Worm (Caenorhabditis elegans): ENCODE data around the gene tag-131.

The tag-131 gene

DNA sequence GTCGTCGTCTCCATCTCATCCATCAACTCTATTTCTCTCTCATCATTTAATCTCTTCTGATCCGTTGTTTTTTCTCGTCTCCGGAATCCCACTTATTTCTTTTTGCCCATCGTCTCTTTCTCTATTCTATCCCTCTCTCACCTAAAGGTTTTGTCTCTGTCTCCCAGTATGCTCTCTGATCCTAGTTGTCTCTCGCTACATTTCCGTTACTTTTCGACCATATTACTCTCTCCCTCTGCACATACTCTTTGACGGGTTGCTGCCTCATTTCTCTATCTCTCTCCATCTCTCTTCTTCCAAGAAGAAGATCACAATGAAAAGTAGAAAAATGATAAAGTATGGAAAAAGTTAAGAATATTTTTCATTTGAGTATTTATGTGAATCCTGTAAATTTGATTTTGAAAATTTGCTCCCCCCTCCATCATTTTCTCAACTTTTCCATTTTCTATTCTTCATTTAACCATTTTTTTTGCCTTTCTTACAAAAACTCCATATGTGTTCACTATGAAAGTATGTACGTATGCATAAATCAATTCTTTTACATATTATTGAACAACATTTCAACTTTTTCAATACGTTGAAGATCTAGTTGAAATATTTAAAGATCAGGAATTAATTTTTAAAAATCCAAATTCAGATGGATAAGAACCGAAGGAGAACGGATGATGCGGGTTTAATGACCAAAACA is at the start of gene tag-131:
TSS of gene tag-131 (plus strand) at position 638 of the 688 bp plus-strand sequence.
- no peak for TF ChIP-seq mab-5 (tag; optimal IDR thresholded peaks at IDR 0.05)
- TF ChIP-seq nhr-25 (tag; optimal IDR thresholded peaks at IDR 0.05) = no peak
- no peak for TF ChIP-seq lin-13 (GFP tag; optimal IDR thresholded peaks at IDR 0.05)
- TF ChIP-seq crh-2 (tag; optimal IDR thresholded peaks at IDR 0.05) = peak; percentile 30
- TF ChIP-seq nhr-237 (tag; optimal IDR thresholded peaks at IDR 0.05) = no peak
- TF ChIP-seq sem-4 (tag; optimal IDR thresholded peaks at IDR 0.05) = no peak
- TF ChIP-seq nhr-21 (tag; optimal IDR thresholded peaks at IDR 0.05) = peak; percentile 56
- TF ChIP-seq Y55F3AM.14 (GFP tag; optimal IDR thresholded peaks at IDR 0.05) = no peak
- no peak for TF ChIP-seq ztf-11 (tag; optimal IDR thresholded peaks at IDR 0.05)
- peak; percentile 46 for TF ChIP-seq nhr-129 (tag; optimal IDR thresholded peaks at IDR 0.05)
- peak; percentile 64 for TF ChIP-seq F13H6.1 (tag; optimal IDR thresholded peaks at IDR 0.05)
- TF ChIP-seq nhr-6 (tag; optimal IDR thresholded peaks at IDR 0.05) = peak; percentile 34
- no peak for TF ChIP-seq snpc-4 (tag; optimal IDR thresholded peaks at IDR 0.05)
- TF ChIP-seq sma-9 (GFP tag; optimal IDR thresholded peaks at IDR 0.05) = peak; percentile 20
- TF ChIP-seq sma-9 (tag; optimal IDR thresholded peaks at IDR 0.05) = no peak
- peak; percentile 11 for TF ChIP-seq fos-1 (tag; optimal IDR thresholded peaks at IDR 0.05)
- no peak for TF ChIP-seq nhr-12 (tag; optimal IDR thresholded peaks at IDR 0.05)
- peak in 1 of 2 experiments; percentile 56 for TF ChIP-seq lsy-2 (tag; optimal IDR thresholded peaks at IDR 0.05)
- no peak for TF ChIP-seq unc-55 (GFP tag; optimal IDR thresholded peaks at IDR 0.05)
- peak; percentile 67 for TF ChIP-seq C34F6.9 (tag; optimal IDR thresholded peaks at IDR 0.05)

DNA sequence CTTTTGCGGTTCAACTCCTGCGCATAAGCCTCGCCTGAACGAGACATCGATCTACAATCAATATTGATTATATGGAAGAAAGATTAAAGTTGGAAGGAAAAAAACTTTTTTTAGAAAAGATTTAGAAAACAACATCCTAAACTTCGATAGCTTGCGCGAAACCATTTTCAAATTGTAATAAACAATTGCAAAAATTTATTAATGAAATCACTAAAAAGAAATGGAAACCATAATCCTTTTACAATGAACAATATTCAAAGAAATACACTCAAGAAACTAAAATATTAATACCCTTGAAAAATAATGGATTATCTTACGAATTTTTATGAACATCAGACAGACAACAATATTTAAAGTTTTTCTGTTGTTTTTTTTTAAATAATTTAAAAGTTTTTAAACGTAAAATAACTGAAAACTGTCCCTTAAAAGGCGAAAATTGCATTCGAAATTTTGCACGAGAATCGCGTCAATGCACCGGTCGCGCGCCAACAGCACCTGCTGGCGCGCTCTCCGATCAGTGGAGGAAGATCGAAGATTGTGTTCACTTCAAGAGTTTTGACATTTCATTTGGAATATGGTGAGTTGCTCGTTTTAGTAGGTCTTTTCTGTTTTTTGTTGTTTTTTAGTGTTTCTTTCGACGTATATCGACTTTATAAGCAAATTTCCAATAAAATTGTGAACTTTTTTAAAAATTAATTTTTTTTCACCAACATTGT is 48.1 kb upstream of the tag-131 start, which contains the start of the genes sftb-1 and R10E4.1:
TSS of gene sftb-1 (minus strand) at position 51 of the 716 bp plus-strand sequence.
TSS of gene R10E4.1 (plus strand) at position 524 of the 716 bp plus-strand sequence.
- no peak for TF ChIP-seq ceh-82 (tag; optimal IDR thresholded peaks at IDR 0.05)
- no peak for TF ChIP-seq ceh-16 (tag; optimal IDR thresholded peaks at IDR 0.05)
- TF ChIP-seq C34F6.9 (tag; optimal IDR thresholded peaks at IDR 0.05) = peak; percentile 78
- no peak for TF ChIP-seq skn-1 (tag; optimal IDR thresholded peaks at IDR 0.05)
- TF ChIP-seq nhr-11 (tag; optimal IDR thresholded peaks at IDR 0.05) = no peak
- peak; percentile 69 for TF ChIP-seq F13H6.1 (tag; optimal IDR thresholded peaks at IDR 0.05)
- TF ChIP-seq snpc-4 (tag; optimal IDR thresholded peaks at IDR 0.05) = no peak
- no peak for TF ChIP-seq nhr-10 (tag; optimal IDR thresholded peaks at IDR 0.05)
- TF ChIP-seq elt-3 (tag; optimal IDR thresholded peaks at IDR 0.05) = no peak
- TF ChIP-seq ztf-1 (GFP tag; conservative IDR thresholded peaks at IDR 0.05) = no peak
- no peak for TF ChIP-seq nhr-77 (tag; optimal IDR thresholded peaks at IDR 0.05)
- no peak for TF ChIP-seq ztf-4 (tag; optimal IDR thresholded peaks at IDR 0.05)
- no peak for TF ChIP-seq lin-39 (tag; optimal IDR thresholded peaks at IDR 0.05)
- TF ChIP-seq sma-9 (GFP tag; optimal IDR thresholded peaks at IDR 0.05) = peak; percentile 83
- no peak for TF ChIP-seq sma-9 (tag; optimal IDR thresholded peaks at IDR 0.05)
- TF ChIP-seq nhr-12 (tag; optimal IDR thresholded peaks at IDR 0.05) = no peak
- TF ChIP-seq mbf-1 (tag; optimal IDR thresholded peaks at IDR 0.05) = no peak
- peak; percentile 84 for TF ChIP-seq gmeb-1 (tag; optimal IDR thresholded peaks at IDR 0.05)
- no peak for TF ChIP-seq blmp-1 (tag; optimal IDR thresholded peaks at IDR 0.05; ENCODE audit: insufficient read depth)
- no peak for TF ChIP-seq egl-27 (tag; optimal IDR thresholded peaks at IDR 0.05)
- no peak for TF ChIP-seq ztf-11 (tag; optimal IDR thresholded peaks at IDR 0.05)
- TF ChIP-seq nhr-237 (tag; optimal IDR thresholded peaks at IDR 0.05) = no peak
- peak; percentile 32 for TF ChIP-seq ama-1 (optimal IDR thresholded peaks at IDR 0.05)
- no peak for TF ChIP-seq R02D3.7 (tag; optimal IDR thresholded peaks at IDR 0.05)
- peak; percentile 19 for TF ChIP-seq lin-11 (tag; optimal IDR thresholded peaks at IDR 0.05)
- peak; percentile 42 for TF ChIP-seq nhr-129 (tag; optimal IDR thresholded peaks at IDR 0.05)
- TF ChIP-seq fos-1 (tag; optimal IDR thresholded peaks at IDR 0.05) = peak; percentile 48
- TF ChIP-seq crh-2 (tag; optimal IDR thresholded peaks at IDR 0.05) = peak; percentile 78
- TF ChIP-seq nhr-21 (tag; optimal IDR thresholded peaks at IDR 0.05) = peak; percentile 49
- no peak for TF ChIP-seq zag-1 (tag; optimal IDR thresholded peaks at IDR 0.05)
- TF ChIP-seq peb-1 (tag; optimal IDR thresholded peaks at IDR 0.05) = no peak
- TF ChIP-seq unc-39 (tag; optimal IDR thresholded peaks at IDR 0.05) = no peak
- peak; percentile 66 for TF ChIP-seq sma-3 (GFP tag; optimal IDR thresholded peaks at IDR 0.05)
- TF ChIP-seq lin-13 (GFP tag; optimal IDR thresholded peaks at IDR 0.05) = peak; percentile 42
- TF ChIP-seq lsy-2 (tag; optimal IDR thresholded peaks at IDR 0.05) = peak; percentile 77 to 89
- no peak for TF ChIP-seq aly-2 (tag; optimal IDR thresholded peaks at IDR 0.05)
- no peak for TF ChIP-seq nhr-23 (tag; optimal IDR thresholded peaks at IDR 0.05)
- TF ChIP-seq unc-62 (GFP tag; optimal IDR thresholded peaks at IDR 0.05) = no peak
- no peak for TF ChIP-seq mdl-1 (tag; optimal IDR thresholded peaks at IDR 0.05)
- no peak for TF ChIP-seq ZK546.5 (tag; optimal IDR thresholded peaks at IDR 0.05)
- TF ChIP-seq elt-1 (tag; optimal IDR thresholded peaks at IDR 0.05) = no peak
- TF ChIP-seq nhr-6 (tag; optimal IDR thresholded peaks at IDR 0.05) = no peak
- no peak for TF ChIP-seq dmd-4 (tag; optimal IDR thresholded peaks at IDR 0.05)
- peak; percentile 82 for TF ChIP-seq unc-55 (GFP tag; optimal IDR thresholded peaks at IDR 0.05)
- peak; percentile 25 for TF ChIP-seq sem-4 (tag; optimal IDR thresholded peaks at IDR 0.05)
- no peak for TF ChIP-seq Y55F3AM.14 (GFP tag; optimal IDR thresholded peaks at IDR 0.05)
- TF ChIP-seq mab-5 (tag; optimal IDR thresholded peaks at IDR 0.05) = peak; percentile 34
